Fruit fly (Drosophila melanogaster): ENCODE data around the gene stx.
A peak's percentile ranks its signal among the peaks of the same experiment; 100 is the strongest.

The stx gene

dm6 chrX:10764206-10764605 is 19.5 kb upstream of the stx start, which contains the start of gene Tango5 (continued):
- TF ChIP-seq CG13424 (tag; optimal IDR thresholded peaks at IDR 0.05) (peak; percentile 5), CG12104 (GFP tag; optimal IDR thresholded peaks at IDR 0.05) (peak; percentile 13), bbx (GFP tag; IDR thresholded peaks at IDR 0.05; ENCODE audit: partially characterized antibody) (0 out of 2 replicates have a peak, but pooled peaks have one; percentile 42), E2f2 (GFP tag; IDR thresholded peaks at IDR 0.05) (peak; percentile 99), Opbp (GFP tag; IDR thresholded peaks at IDR 0.05; ENCODE audit: partially characterized antibody) (peak; percentile 66; the same call in 1 of the 3 replicates), CG3847 (GFP tag; IDR thresholded peaks at IDR 0.05) (peak; percentile 68), HmgD (GFP tag; optimal IDR thresholded peaks at IDR 0.05) (peak; percentile 79), Ets97D (GFP tag; optimal IDR thresholded peaks at IDR 0.05) (peak; percentile 82), crol (GFP tag; IDR thresholded peaks at IDR 0.05) (no peak), CG13894 (tag; optimal IDR thresholded peaks at IDR 0.05) (peak; percentile 61), trem (tag; optimal IDR thresholded peaks at IDR 0.05) (peak; percentile 79), pzg (GFP tag; optimal IDR thresholded peaks at IDR 0.05) (peak; percentile 97), CrebB (tag; optimal IDR thresholded peaks at IDR 0.05) (peak; percentile 15), CG1647 (GFP tag; optimal IDR thresholded peaks at IDR 0.05) (no peak), CoRest (tag; optimal IDR thresholded peaks at IDR 0.05) (peak; percentile 45), phol (tag; optimal IDR thresholded peaks at IDR 0.05) (peak; percentile 46), btn (GFP tag; optimal IDR thresholded peaks at IDR 0.05) (no peak), gfzf (GFP tag; optimal IDR thresholded peaks at IDR 0.05) (peak; percentile 93), sna (GFP tag; IDR thresholded peaks at IDR 0.05; ENCODE audit: partially characterized antibody) (peak; percentile 56; the same call in 1 of the 2 replicates), abd-A (tag; optimal IDR thresholded peaks at IDR 0.05) (peak; percentile 88), sr (GFP tag; IDR thresholded peaks at IDR 0.05) (no peak), Pdp1 (GFP tag; optimal IDR thresholded peaks at IDR 0.05) (peak in 1 of 2 experiments; percentile 40), Poxn (GFP tag; IDR thresholded peaks at IDR 0.05) (no peak), zf30C (GFP tag; optimal IDR thresholded peaks at IDR 0.05) (no peak), Dp (GFP tag; optimal IDR thresholded peaks at IDR 0.05) (peak; percentile 98), p53 (GFP tag; optimal IDR thresholded peaks at IDR 0.05) (peak; percentile 11), Dref (GFP tag; IDR thresholded peaks at IDR 0.05) (peak; percentile 49), Bgb (GFP tag; IDR thresholded peaks at IDR 0.05; ENCODE audit: partially characterized antibody) (peak; percentile 64), CG12659 (GFP tag; optimal IDR thresholded peaks at IDR 0.05) (peak; percentile 63), CG3163 (GFP tag; optimal IDR thresholded peaks at IDR 0.05) (no peak), Myb (GFP tag; optimal IDR thresholded peaks at IDR 0.05) (peak; percentile 63), CG6272 (GFP tag; IDR thresholded peaks at IDR 0.05) (no peak), CG6654 (GFP tag; optimal IDR thresholded peaks at IDR 0.05) (no peak), CG30020 (tag; optimal IDR thresholded peaks at IDR 0.05) (peak; percentile 33), CG13287 (GFP tag; IDR thresholded peaks at IDR 0.05; ENCODE audit: partially characterized antibody) (peak; percentile 67), row (GFP tag; IDR thresholded peaks at IDR 0.05) (0 out of 3 replicates have a peak, but pooled peaks have one; percentile 25), Hmx (GFP tag; optimal IDR thresholded peaks at IDR 0.05) (no peak), CG10321 (GFP tag; IDR thresholded peaks at IDR 0.05) (peak; percentile 93), Nf-YC (tag; optimal IDR thresholded peaks at IDR 0.05) (peak; percentile 50), CG17361 (GFP tag; IDR thresholded peaks at IDR 0.05) (peak; percentile 38; the same call in 1 of the 3 replicates), GATAe (GFP tag; conservative IDR thresholded peaks at IDR 0.05) (peak; percentile 57; the same call in 1 of the 2 replicates), MBD-R2 (GFP tag; IDR thresholded peaks at IDR 0.05) (0 out of 2 replicates have a peak, but pooled peaks have one; percentile 25), CG17829 (tag; optimal IDR thresholded peaks at IDR 0.05) (peak; percentile 48), CG15269 (tag; optimal IDR thresholded peaks at IDR 0.05) (no peak), unc-4 (GFP tag; IDR thresholded peaks at IDR 0.05; ENCODE audit: partially characterized antibody) (peak; percentile 62; the same call in 1 of the 2 replicates), CG14710 (tag; optimal IDR thresholded peaks at IDR 0.05) (peak; percentile 69), CG2129 (GFP tag; IDR thresholded peaks at IDR 0.05; ENCODE audit: partially characterized antibody) (0 out of 2 replicates have a peak, but pooled peaks have one; percentile 25), sens-2 (GFP tag; IDR thresholded peaks at IDR 0.05) (no peak), CG1832 (GFP tag; optimal IDR thresholded peaks at IDR 0.05) (peak; percentile 35)

Measured in whole organism, embryonic.